Fruit fly (Drosophila melanogaster): ENCODE measurements around the gene CG17376.

dm6 chr2L:6819230-6820049 is 18.7 kb upstream of the CG17376 start:
- TF ChIP-seq CG8159 (tag; optimal IDR thresholded peaks at IDR 0.05), result no peak
- TF ChIP-seq CG17806 (tag; optimal IDR thresholded peaks at IDR 0.05), result no peak
- no peak for TF ChIP-seq rn (GFP tag; IDR thresholded peaks at IDR 0.05)
- no peak for TF ChIP-seq D1 (tag; optimal IDR thresholded peaks at IDR 0.05)
- TF ChIP-seq CG4496 (GFP tag; IDR thresholded peaks at IDR 0.05), result no peak
- no peak for TF ChIP-seq CG14655 (GFP tag; optimal IDR thresholded peaks at IDR 0.05)
- TF ChIP-seq Pif1B (GFP tag; optimal IDR thresholded peaks at IDR 0.05), result no peak
- no peak for TF ChIP-seq CG10348 (GFP tag; IDR thresholded peaks at IDR 0.05)
- no peak for TF ChIP-seq CG12605 (GFP tag; IDR thresholded peaks at IDR 0.05)
